Worm (Caenorhabditis elegans): Measurements from ENCODE around the gene Y73B3A.8.
"Not testable (repeated sequence)": the region's sequence is repeated elsewhere in the genome, so short reads cannot be mapped to it uniquely, and the experiment has no call there.

ce11 chrX:104737-105136 lies 36.3 kb downstream of the Y73B3A.8 start, which contains the start of gene Y73B3A.4:
- not testable (repeated sequence) for TF ChIP-seq C08G9.2 (tag; optimal IDR thresholded peaks at IDR 0.05); hlh-15 (tag; optimal IDR thresholded peaks at IDR 0.05); npax-4 (tag; optimal IDR thresholded peaks at IDR 0.05); pqm-1 (tag; optimal IDR thresholded peaks at IDR 0.05); ttx-3 (tag; optimal IDR thresholded peaks at IDR 0.05); ztf-16 (tag; optimal IDR thresholded peaks at IDR 0.05); ama-1 (optimal IDR thresholded peaks at IDR 0.05); elt-2 (tag; optimal IDR thresholded peaks at IDR 0.05); ceh-9 (tag; optimal IDR thresholded peaks at IDR 0.05); ceh-19 (GFP tag; optimal IDR thresholded peaks at IDR 0.05); hlh-30 (tag; optimal IDR thresholded peaks at IDR 0.05; ENCODE audit: insufficient read depth); mec-3 (tag; optimal IDR thresholded peaks at IDR 0.05; ENCODE audit: borderline replicate concordance); pha-4 (tag; optimal IDR thresholded peaks at IDR 0.05); che-1 (tag; optimal IDR thresholded peaks at IDR 0.05)

Data from whole organism, late embryonic.